Worm (Caenorhabditis elegans): Measurements from ENCODE around the gene F40G12.11.
A peak's percentile ranks its signal among the peaks of the same experiment; 100 is the strongest.

Gene F40G12.11

DNA sequence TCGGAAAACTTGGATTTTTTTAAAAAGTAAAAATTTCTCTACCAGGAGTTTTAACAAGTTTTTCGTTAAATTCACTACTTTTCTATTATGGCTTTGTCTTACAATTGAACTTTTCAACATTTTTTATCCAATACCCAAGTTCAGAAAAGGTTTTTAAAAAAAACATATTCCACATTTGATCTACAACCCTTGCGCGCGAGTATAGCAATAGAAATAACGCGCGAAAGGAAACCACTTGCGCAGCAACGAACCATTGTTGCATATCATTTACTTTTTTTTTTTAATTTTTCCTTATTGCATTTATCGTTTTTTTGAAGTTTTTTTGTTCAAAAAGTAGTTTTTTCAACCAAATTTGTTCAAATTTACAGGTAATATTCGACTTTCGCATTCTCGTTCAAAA is at the start of gene F40G12.11:
F40G12.11 (plus strand) TSS at position 369 of the 400 bp plus-strand sequence.
- TF ChIP-seq fkh-6 (tag; optimal IDR thresholded peaks at IDR 0.05) (no peak), gmeb-2 (tag; optimal IDR thresholded peaks at IDR 0.05) (no peak)

DNA sequence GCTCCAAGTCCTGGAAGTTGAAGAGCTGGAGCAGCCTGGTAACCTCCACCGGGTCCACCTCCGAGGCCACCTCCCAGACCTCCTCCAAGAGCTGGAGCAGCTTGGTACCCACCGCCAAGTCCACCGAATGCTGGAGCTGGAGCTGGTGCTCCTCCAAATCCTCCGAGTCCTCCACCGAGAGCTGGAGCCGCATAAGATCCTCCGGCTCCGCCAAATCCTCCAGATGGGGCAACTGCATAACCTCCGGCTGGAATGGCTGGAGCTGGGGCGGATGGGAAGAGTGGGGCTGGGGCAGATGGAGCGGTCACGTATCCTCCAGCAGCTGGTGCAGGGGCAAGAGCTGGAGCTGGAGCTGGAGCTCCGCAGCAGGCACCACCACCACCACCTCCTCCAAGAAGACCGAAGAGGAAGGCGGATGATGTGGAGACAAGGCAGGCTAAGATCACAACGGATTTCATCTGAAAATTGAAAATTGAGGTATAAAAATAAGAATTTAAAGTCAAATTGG is 45.2 kb upstream of the F40G12.11 start, which contains the start of gene K02E11.10:
K02E11.10 (minus strand) TSS at position 458 of the 508 bp plus-strand sequence.
- TF ChIP-seq T23F11.4 (GFP tag; optimal IDR thresholded peaks at IDR 0.05): peak; percentile 4
- TF ChIP-seq elt-4 (tag; optimal IDR thresholded peaks at IDR 0.05): peak; percentile 63
- no peak for TF ChIP-seq hlh-13 (GFP tag; optimal IDR thresholded peaks at IDR 0.05)
- TF ChIP-seq pros-1 (tag; optimal IDR thresholded peaks at IDR 0.05): no peak
- no peak for TF ChIP-seq ceh-48 (tag; optimal IDR thresholded peaks at IDR 0.05)
- TF ChIP-seq odd-2 (tag; optimal IDR thresholded peaks at IDR 0.05): no peak

DNA sequence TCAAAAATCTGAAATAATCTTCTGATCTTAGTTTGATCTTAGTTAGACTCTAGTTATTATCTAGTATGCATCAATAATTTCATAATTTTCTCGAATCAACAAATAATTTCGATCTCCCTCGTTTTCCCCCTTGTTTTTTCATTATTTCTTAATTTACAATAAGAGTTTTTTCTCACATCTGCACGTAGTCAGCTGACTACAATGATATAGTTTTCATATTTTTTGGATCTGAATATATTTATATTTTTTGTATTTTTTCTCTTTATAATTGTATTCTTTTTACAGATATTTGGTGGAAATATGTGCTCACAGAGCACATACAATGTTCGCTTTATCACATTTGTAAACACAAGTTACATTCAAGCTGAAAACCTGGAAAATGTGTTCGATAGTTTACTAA is 42.1 kb upstream of the F40G12.11 start, which contains the start of gene sre-7:
sre-7 (plus strand) TSS at position 301 of the 400 bp plus-strand sequence.
- TF ChIP-seq ceh-48 (tag; optimal IDR thresholded peaks at IDR 0.05): no peak

DNA sequence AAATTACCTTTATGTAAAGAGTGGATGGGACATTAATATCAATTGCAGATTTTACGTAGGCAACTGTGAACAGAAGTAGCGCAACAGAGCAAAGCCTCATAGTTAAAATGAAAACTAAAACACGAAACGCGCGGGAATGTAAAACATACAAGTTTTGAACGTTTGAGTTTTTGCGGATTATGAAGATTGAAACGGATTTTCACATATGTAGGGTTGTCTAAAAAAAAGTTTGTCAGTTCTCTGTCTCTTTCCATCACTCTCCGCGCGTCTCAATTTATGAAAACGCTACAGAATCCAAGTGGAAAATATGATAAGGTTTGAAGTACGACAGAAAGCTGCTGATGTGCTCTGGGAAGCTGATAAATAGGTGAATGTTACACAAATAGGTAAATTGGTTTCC is 39.2 kb upstream of the F40G12.11 start, which contains the start of gene K02E11.3:
K02E11.3 (minus strand) TSS at position 101 of the 400 bp plus-strand sequence.
- no peak for TF ChIP-seq pat-9 (tag; optimal IDR thresholded peaks at IDR 0.05)
- TF ChIP-seq ttx-3 (tag; optimal IDR thresholded peaks at IDR 0.05): no peak
- no peak for TF ChIP-seq hlh-30 (tag; optimal IDR thresholded peaks at IDR 0.05; ENCODE audit: insufficient read depth)
- TF ChIP-seq Y22D7AL.16 (tag; optimal IDR thresholded peaks at IDR 0.05): no peak
- TF ChIP-seq hlh-8 (tag; optimal IDR thresholded peaks at IDR 0.05): no peak
- no peak for TF ChIP-seq ceh-34 (tag; optimal IDR thresholded peaks at IDR 0.05)
- TF ChIP-seq ceh-45 (GFP tag; IDR thresholded peaks at IDR 0.05): no peak
- no peak for TF ChIP-seq F13H6.1 (tag; optimal IDR thresholded peaks at IDR 0.05)
- TF ChIP-seq K02D7.2 (tag; optimal IDR thresholded peaks at IDR 0.05): no peak
- TF ChIP-seq hlh-13 (GFP tag; optimal IDR thresholded peaks at IDR 0.05): no peak
- no peak for TF ChIP-seq T23F11.4 (GFP tag; optimal IDR thresholded peaks at IDR 0.05)
- TF ChIP-seq gmeb-2 (tag; optimal IDR thresholded peaks at IDR 0.05): no peak
- no peak for TF ChIP-seq pha-2 (tag; optimal IDR thresholded peaks at IDR 0.05)
- TF ChIP-seq madf-2 (tag; optimal IDR thresholded peaks at IDR 0.05): no peak
- TF ChIP-seq ceh-14 (tag; optimal IDR thresholded peaks at IDR 0.05): no peak
- TF ChIP-seq elt-2 (tag; optimal IDR thresholded peaks at IDR 0.05): no peak
- no peak for TF ChIP-seq pax-1 (tag; optimal IDR thresholded peaks at IDR 0.05)
- no peak for TF ChIP-seq pha-4 (tag; optimal IDR thresholded peaks at IDR 0.05)

DNA sequence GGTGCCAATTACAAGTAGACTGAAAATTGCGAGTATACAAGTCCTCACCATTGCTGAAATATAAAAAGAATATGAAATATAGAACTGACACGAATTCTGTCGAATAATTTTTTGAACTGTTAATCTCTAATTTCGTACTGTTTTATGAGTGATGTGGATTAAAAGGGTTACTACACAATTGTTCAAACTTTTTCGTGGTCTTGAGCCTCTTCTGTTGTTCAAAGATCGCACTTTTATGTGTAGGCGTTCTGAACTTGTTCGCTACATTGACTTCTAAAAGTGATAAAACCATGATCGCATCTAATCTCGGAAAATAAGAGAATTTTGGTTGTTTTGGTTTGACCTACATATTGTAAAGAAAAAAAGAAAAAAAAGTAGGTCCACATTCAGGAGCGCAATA is 37.9 kb upstream of the F40G12.11 start, which contains the start of gene K02E11.4:
K02E11.4 (minus strand) TSS at position 101 of the 400 bp plus-strand sequence.
- TF ChIP-seq mec-3 (tag; optimal IDR thresholded peaks at IDR 0.05; ENCODE audit: borderline replicate concordance) (no peak), fkh-10 (GFP tag; optimal IDR thresholded peaks at IDR 0.05) (no peak), unc-42 (tag; optimal IDR thresholded peaks at IDR 0.05) (no peak), T23F11.4 (GFP tag; optimal IDR thresholded peaks at IDR 0.05) (no peak), hlh-6 (tag; optimal IDR thresholded peaks at IDR 0.05) (no peak), ceh-22 (tag; optimal IDR thresholded peaks at IDR 0.05) (no peak), C08G9.2 (tag; optimal IDR thresholded peaks at IDR 0.05) (no peak), lin-11 (tag; optimal IDR thresholded peaks at IDR 0.05) (no peak), ceh-48 (tag; optimal IDR thresholded peaks at IDR 0.05) (no peak), ceh-18 (tag; optimal IDR thresholded peaks at IDR 0.05) (no peak), syd-9 (tag; optimal IDR thresholded peaks at IDR 0.05) (no peak), nfya-1 (tag; optimal IDR thresholded peaks at IDR 0.05) (no peak), madf-2 (tag; optimal IDR thresholded peaks at IDR 0.05) (no peak), ceh-14 (tag; optimal IDR thresholded peaks at IDR 0.05) (no peak), hlh-15 (tag; optimal IDR thresholded peaks at IDR 0.05) (no peak), ceh-24 (tag; optimal IDR thresholded peaks at IDR 0.05) (no peak), gmeb-2 (tag; optimal IDR thresholded peaks at IDR 0.05) (no peak), ahr-1 (tag; optimal IDR thresholded peaks at IDR 0.05) (no peak), npax-4 (tag; optimal IDR thresholded peaks at IDR 0.05) (no peak)

All from whole organism, late embryonic.